Worm (Caenorhabditis elegans) whole organism, young adult: Measurements from ENCODE around the gene ceh-27.

Experiments used
- B0261.1 ChIP-seq: sonication (generic microtip); optimal IDR thresholded peaks from 2 replicates; lab custom pipeline; 2016; ENCODE audit warnings: mild to moderate bottlenecking, missing genetic modification characterization, moderate library complexity, missing compliant biosample characterization
- B0336.3 ChIP-seq: fragments of 200-800 bp; sonication (Bioruptor generic); IDR thresholded peaks from 2 replicates; pipeline ENCODE4 v1.3.6; 2022; ENCODE audit warnings: missing genetic modification characterization, missing compliant biosample characterization
- C17E4.6 ChIP-seq: fragments of 200-800 bp; sonication (Bioruptor generic); IDR thresholded peaks from 2 replicates; pipeline ENCODE4 v1.3.6; 2022; ENCODE audit warnings: missing genetic modification reagents, missing genetic modification characterization, missing compliant biosample characterization
- D2030.7 ChIP-seq: fragments of 200-800 bp; sonication (Bioruptor generic); IDR thresholded peaks from 2 replicates; pipeline ENCODE4 v1.3.6; 2022; ENCODE audit warnings: missing genetic modification reagents, missing genetic modification characterization, missing compliant biosample characterization
- F33H1.4 ChIP-seq: fragments of 200-800 bp; sonication (Bioruptor generic); IDR thresholded peaks from 2 replicates; pipeline ENCODE4 v1.3.6; 2022; ENCODE audit warnings: missing genetic modification reagents, missing genetic modification characterization, missing compliant biosample characterization
- F57C9.4 ChIP-seq: sonication (generic microtip); optimal IDR thresholded peaks from 2 replicates; lab custom pipeline; 2017; ENCODE audit warnings: mild to moderate bottlenecking, missing genetic modification characterization, missing compliant biosample characterization
- T26A5.8 ChIP-seq: sonication (generic microtip); optimal IDR thresholded peaks from 2 replicates; lab custom pipeline; 2016; ENCODE audit warnings: missing genetic modification characterization, missing compliant biosample characterization
- Y53G8AR.9 ChIP-seq: fragments of 200-800 bp; sonication (Bioruptor generic); conservative IDR thresholded peaks from 2 replicates; pipeline ENCODE4 v1.3.6; 2022; ENCODE audit warnings: missing genetic modification reagents, missing genetic modification characterization, missing compliant biosample characterization
- Y67H2A.10 ChIP-seq: fragments of 200-800 bp; sonication (Bioruptor generic); conservative IDR thresholded peaks from 2 replicates; pipeline ENCODE4 v1.3.6; 2022; ENCODE audit warnings: missing genetic modification reagents, missing genetic modification characterization, missing compliant biosample characterization
- ama-1 ChIP-seq, 3 experiments: fragments of 150-350 bp in 1 of 3; sonication (generic microtip) in 2 of 3; optimal IDR thresholded peaks; 2 replicates each; lab custom pipeline; 2014 to 2018; ENCODE audit warnings: missing biosample characterization in 2 of 3, missing genetic modification characterization in 2 of 3, missing genetic modification reagents in 2 of 3
- atf-7 ChIP-seq: sonication (generic microtip); optimal IDR thresholded peaks from 2 replicates; lab custom pipeline; 2017; ENCODE audit warnings: mild to moderate bottlenecking, missing genetic modification characterization, missing compliant biosample characterization
- attf-6 ChIP-seq: fragments of 200-800 bp; sonication (Bioruptor generic); IDR thresholded peaks from 2 replicates; pipeline ENCODE4 v1.3.6; 2022; ENCODE audit warnings: missing genetic modification reagents, missing genetic modification characterization, missing compliant biosample characterization
- bed-1 ChIP-seq: fragments of 200-800 bp; sonication (Bioruptor generic); IDR thresholded peaks from 2 replicates; pipeline ENCODE4 v1.3.6; 2022; ENCODE audit warnings: missing genetic modification reagents, missing genetic modification characterization, missing compliant biosample characterization
- cebp-1 ChIP-seq, 2 experiments: fragments of 200-800 bp in 1 of 2; sonication (Bioruptor generic) in 1 of 2; sonication (generic microtip) in 1 of 2; IDR thresholded peaks in 1 of 2; optimal IDR thresholded peaks in 1 of 2; 2 replicates each; pipeline versions ENCODE4 v1.3.6 to Lab custom; 2017 to 2022; ENCODE audit warnings: missing compliant biosample characterization in 2 of 2, missing genetic modification characterization in 2 of 2, mild to moderate bottlenecking in 1 of 2, missing genetic modification reagents in 1 of 2, moderate library complexity in 1 of 2
- ceh-27 ChIP-seq: fragments of 200-800 bp; sonication (Bioruptor generic); optimal IDR thresholded peaks from 2 replicates; lab custom pipeline; 2018; ENCODE audit warnings: mild to moderate bottlenecking, missing genetic modification characterization, moderate library complexity, missing compliant biosample characterization
- ceh-40 ChIP-seq: fragments of 200-800 bp; sonication (Bioruptor generic); IDR thresholded peaks from 2 replicates; pipeline ENCODE4 v1.3.6; 2022; ENCODE audit warnings: missing genetic modification characterization, missing compliant biosample characterization
- dox-1 ChIP-seq: fragments of 200-800 bp; sonication (Bioruptor generic); IDR thresholded peaks from 2 replicates; pipeline ENCODE4 v1.3.6; 2022; ENCODE audit warnings: missing genetic modification reagents, missing genetic modification characterization, missing compliant biosample characterization
- efl-1 ChIP-seq: fragments of 150-350 bp; optimal IDR thresholded peaks from 2 replicates; lab custom pipeline; 2014; ENCODE audit warnings: missing biosample characterization, missing genetic modification reagents, missing genetic modification characterization
- ekl-4 ChIP-seq: fragments of 200-800 bp; sonication (Bioruptor generic); IDR thresholded peaks from 2 replicates; pipeline ENCODE4 v1.3.6; 2022; ENCODE audit warnings: missing genetic modification reagents, missing genetic modification characterization, missing compliant biosample characterization
- ets-4 ChIP-seq: fragments of 200-800 bp; sonication (Bioruptor generic); optimal IDR thresholded peaks from 2 replicates; lab custom pipeline; 2018; ENCODE audit warnings: mild to moderate bottlenecking, missing genetic modification characterization, missing compliant biosample characterization
- fkh-3 ChIP-seq: sonication (generic microtip); optimal IDR thresholded peaks from 2 replicates; lab custom pipeline; 2016; ENCODE audit warnings: mild to moderate bottlenecking, missing genetic modification characterization, missing compliant biosample characterization
- hlh-26 ChIP-seq: fragments of 200-800 bp; sonication (Bioruptor generic); conservative IDR thresholded peaks from 2 replicates; pipeline ENCODE4 v1.3.6; 2022; ENCODE audit warnings: missing genetic modification reagents, missing genetic modification characterization, missing compliant biosample characterization
- hsf-1 ChIP-seq: fragments of 200-800 bp; sonication (Bioruptor generic); IDR thresholded peaks from 2 replicates; pipeline ENCODE4 v1.3.6; 2022; ENCODE audit warnings: missing genetic modification reagents, missing genetic modification characterization, missing compliant biosample characterization
- lin-54 ChIP-seq: fragments of 200-800 bp; sonication (Bioruptor generic); optimal IDR thresholded peaks from 2 replicates; lab custom pipeline; 2018; ENCODE audit warnings: mild to moderate bottlenecking, missing genetic modification characterization, missing compliant biosample characterization
- madf-3 ChIP-seq: fragments of 200-800 bp; sonication (Bioruptor generic); IDR thresholded peaks from 2 replicates; pipeline ENCODE4 v1.3.6; 2022; ENCODE audit warnings: missing genetic modification reagents, missing genetic modification characterization, missing compliant biosample characterization
- madf-6 ChIP-seq: fragments of 200-800 bp; sonication (Bioruptor generic); IDR thresholded peaks from 2 replicates; pipeline ENCODE4 v1.3.6; 2022; ENCODE audit warnings: missing genetic modification reagents, missing genetic modification characterization, missing compliant biosample characterization
- mes-4 ChIP-seq: sonication (generic microtip); optimal IDR thresholded peaks from 2 replicates; lab custom pipeline; 2016; ENCODE audit warnings: missing genotype, missing genetic modification characterization, missing compliant biosample characterization
- mxl-1 ChIP-seq: sonication (generic microtip); optimal IDR thresholded peaks from 2 replicates; lab custom pipeline; 2016; ENCODE audit warnings: missing genetic modification characterization, missing compliant biosample characterization
- nfya-2 ChIP-seq: fragments of 200-800 bp; sonication (Bioruptor generic); IDR thresholded peaks from 2 replicates; pipeline ENCODE4 v1.3.6; 2022; ENCODE audit warnings: missing genetic modification reagents, missing genetic modification characterization, missing compliant biosample characterization
- nhr-179 ChIP-seq: sonication (generic microtip); optimal IDR thresholded peaks from 2 replicates; lab custom pipeline; 2016; ENCODE audit warnings: mild to moderate bottlenecking, missing genetic modification characterization, missing compliant biosample characterization
- nhr-90 ChIP-seq: sonication (generic microtip); optimal IDR thresholded peaks from 2 replicates; lab custom pipeline; 2016; ENCODE audit warnings: missing genotype, mild to moderate bottlenecking, missing genetic modification characterization, missing compliant biosample characterization
- rec-8 ChIP-seq, 2 experiments: sonication (generic microtip); optimal IDR thresholded peaks; 2 replicates each; lab custom pipeline; 2016; ENCODE audit warnings: mild to moderate bottlenecking in 2 of 2, missing genetic modification characterization in 2 of 2, missing genetic modification reagents in 2 of 2, missing genotype in 2 of 2, missing biosample characterization in 1 of 2, missing compliant biosample characterization in 1 of 2, moderate library complexity in 1 of 2
- rpc-1 ChIP-seq, 2 experiments: fragments of 150-350 bp in 1 of 2; sonication (generic microtip) in 1 of 2; optimal IDR thresholded peaks; 2 replicates each; lab custom pipeline; 2014 to 2018; ENCODE audit warnings: missing biosample characterization in 1 of 2, missing genetic modification characterization in 1 of 2, missing genetic modification reagents in 1 of 2, missing genotype in 1 of 2
- tbp1 ChIP-seq: fragments of 200-800 bp; sonication (Bioruptor generic); optimal IDR thresholded peaks from 2 replicates; lab custom pipeline; 2018; ENCODE audit warnings: mild to moderate bottlenecking, missing genetic modification characterization, missing compliant biosample characterization
- zfh-2 ChIP-seq: fragments of 200-800 bp; sonication (Bioruptor generic); conservative IDR thresholded peaks from 2 replicates; pipeline ENCODE4 v1.3.6; 2022; ENCODE audit warnings: missing genetic modification reagents, missing genetic modification characterization, missing compliant biosample characterization
- ztf-3 ChIP-seq: fragments of 200-800 bp; sonication (Bioruptor generic); optimal IDR thresholded peaks from 2 replicates; lab custom pipeline; 2018; ENCODE audit warnings: mild to moderate bottlenecking, missing genetic modification characterization, missing compliant biosample characterization
- ztf-6 ChIP-seq: fragments of 200-800 bp; sonication (Bioruptor generic); IDR thresholded peaks from 2 replicates; pipeline ENCODE4 v1.3.6; 2022; ENCODE audit warnings: missing genetic modification reagents, missing genetic modification characterization, missing compliant biosample characterization

Gene ceh-27

DNA sequence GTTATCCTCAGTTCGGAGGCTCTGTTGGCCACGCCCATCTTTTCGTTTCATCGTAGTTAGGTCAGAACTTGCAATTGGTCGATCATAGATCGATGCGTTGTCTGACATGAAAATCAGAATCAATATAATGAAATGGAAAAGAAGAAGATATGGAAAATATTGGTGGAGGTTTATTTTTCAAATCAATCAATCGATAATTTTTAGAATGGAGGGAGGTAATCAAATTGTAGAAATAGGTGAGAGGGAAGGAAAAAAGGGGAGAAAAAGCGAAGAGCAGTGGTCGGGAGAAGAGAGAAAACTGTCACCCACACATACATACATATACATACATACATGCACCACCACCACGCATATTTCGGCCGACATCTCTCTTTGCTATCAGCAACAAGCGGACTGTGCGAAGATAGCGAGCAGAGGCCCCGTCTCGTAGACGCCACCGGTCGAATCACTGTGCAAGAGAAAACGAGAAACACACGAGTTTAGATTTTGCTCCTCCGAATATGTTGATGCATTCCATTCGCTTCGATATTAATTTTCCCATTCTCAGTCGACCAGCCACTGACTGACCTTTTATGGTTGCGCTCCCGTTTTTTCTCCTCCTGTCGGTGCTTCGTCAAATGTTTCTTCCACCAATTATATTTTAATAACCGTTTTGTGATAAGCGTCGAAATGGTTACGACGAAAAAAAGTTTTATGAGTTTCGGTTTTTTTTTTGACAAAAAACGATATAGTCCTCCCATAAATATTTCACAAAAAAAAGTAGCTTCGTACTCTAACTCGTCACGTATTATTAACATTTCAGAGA lies 35.5 kb downstream of the ceh-27 start, which contains the start of gene F35B12.10 (continued):
- TF ChIP-seq atf-7 (tag; lab: Kevin White, UChicago), result peak; percentile 37
- TF ChIP-seq F33H1.4 (GFP tag; lab: Robert Waterston, UW), result no peak
- TF ChIP-seq F57C9.4 (tag; lab: Kevin White, UChicago), result no peak
- no peak for TF ChIP-seq T26A5.8 (tag; lab: Kevin White, UChicago)
- peak; percentile 36; the same call in 1 of the 2 replicates for TF ChIP-seq cebp-1 (GFP tag; IDR thresholded peaks at IDR 0.05; lab: Robert Waterston, UW)
- TF ChIP-seq cebp-1 (tag; optimal IDR thresholded peaks at IDR 0.05; lab: Kevin White, UChicago), result peak; percentile 23
- no peak for TF ChIP-seq zfh-2 (GFP tag; lab: Robert Waterston, UW)
- no peak for TF ChIP-seq rpc-1 (optimal IDR thresholded peaks at IDR 0.05; lab: Kevin White, UChicago)
- TF ChIP-seq rpc-1 (tag; optimal IDR thresholded peaks at IDR 0.05; lab: Kevin White, UChicago), result no peak
- no peak for TF ChIP-seq rec-8 (tag; optimal IDR thresholded peaks at IDR 0.05; lab: Kevin White, UChicago)
- no peak for TF ChIP-seq mxl-1 (tag; lab: Kevin White, UChicago)
- no peak for TF ChIP-seq C17E4.6 (GFP tag; lab: Robert Waterston, UW)
- peak; percentile 19 for TF ChIP-seq nhr-90 (tag; lab: Kevin White, UChicago)
- TF ChIP-seq mes-4 (tag; lab: Kevin White, UChicago), result no peak
- TF ChIP-seq efl-1 (GFP tag; lab: Kevin White, UChicago), result no peak
- TF ChIP-seq attf-6 (GFP tag; lab: Robert Waterston, UW), result no peak
- no peak for TF ChIP-seq madf-6 (GFP tag; lab: Robert Waterston, UW)
- TF ChIP-seq ztf-3, result no peak
- no peak for TF ChIP-seq nfya-2
- peak; percentile 56; the same call in 1 of the 2 replicates for TF ChIP-seq B0336.3 (GFP tag; lab: Robert Waterston, UW)
- no peak for TF ChIP-seq B0261.1
- TF ChIP-seq ztf-6 (GFP tag; lab: Robert Waterston, UW), result no peak
- TF ChIP-seq ama-1 (optimal IDR thresholded peaks at IDR 0.05; lab: Kevin White, UChicago), result no peak
- no peak for TF ChIP-seq ama-1 (GFP tag; optimal IDR thresholded peaks at IDR 0.05; lab: Kevin White, UChicago)
- no peak for TF ChIP-seq hsf-1 (GFP tag; lab: Robert Waterston, UW)
- TF ChIP-seq ets-4, result peak; percentile 59
- TF ChIP-seq Y53G8AR.9 (GFP tag; lab: Robert Waterston, UW), result no peak
- no peak for TF ChIP-seq fkh-3 (tag; lab: Kevin White, UChicago)
- TF ChIP-seq nhr-179 (tag; lab: Kevin White, UChicago), result no peak
- peak; percentile 69 for TF ChIP-seq dox-1 (GFP tag; lab: Robert Waterston, UW)
- no peak for TF ChIP-seq ceh-40 (GFP tag; lab: Robert Waterston, UW)
- no peak for TF ChIP-seq lin-54 (GFP tag; lab: Kevin White, UChicago)
- no peak for TF ChIP-seq bed-1 (GFP tag; lab: Robert Waterston, UW)
- no peak for TF ChIP-seq ekl-4 (GFP tag; lab: Robert Waterston, UW)
- TF ChIP-seq hlh-26 (GFP tag; lab: Robert Waterston, UW), result no peak
- TF ChIP-seq Y67H2A.10, result no peak
- TF ChIP-seq madf-3, result no peak
- no peak for TF ChIP-seq D2030.7 (GFP tag; lab: Robert Waterston, UW)
- TF ChIP-seq ceh-27 (GFP tag; lab: Kevin White, UChicago), result no peak
- peak; percentile 40 for TF ChIP-seq tbp1 (GFP tag; lab: Kevin White, UChicago)
- TF ChIP-seq, all 124 proteins: peak for 11
